Worm (Caenorhabditis elegans) whole organism, late embryonic: ENCODE results near the gene gpa-5.

Source experiments
- K02D7.2 ChIP-seq: sonication (generic microtip); optimal IDR thresholded peaks from 2 replicates; lab custom pipeline; 2017; ENCODE audit warnings: mild to moderate bottlenecking, missing genetic modification characterization, missing compliant biosample characterization
- ahr-1 ChIP-seq: sonication (generic microtip); optimal IDR thresholded peaks from 2 replicates; lab custom pipeline; 2016; ENCODE audit warnings: missing genetic modification characterization, missing compliant biosample characterization
- ama-1 ChIP-seq: fragments of 150-350 bp; optimal IDR thresholded peaks from 2 replicates; lab custom pipeline; 2014
- ceh-19 ChIP-seq: fragments of 200-800 bp; sonication (Bioruptor generic); optimal IDR thresholded peaks from 2 replicates; lab custom pipeline; 2018; ENCODE audit warnings: mild to moderate bottlenecking, missing genetic modification characterization, missing compliant biosample characterization
- ceh-2 ChIP-seq: sonication (generic microtip); optimal IDR thresholded peaks from 2 replicates; lab custom pipeline; 2016; ENCODE audit warnings: missing genotype, missing genetic modification characterization, missing compliant biosample characterization
- ceh-24 ChIP-seq: sonication (generic microtip); optimal IDR thresholded peaks from 2 replicates; lab custom pipeline; 2016; ENCODE audit warnings: mild to moderate bottlenecking, missing genetic modification characterization, missing compliant biosample characterization
- ceh-30 ChIP-seq: fragments of 150-350 bp; optimal IDR thresholded peaks from 2 replicates; lab custom pipeline; 2014; ENCODE audit warnings: missing biosample characterization, missing genetic modification characterization
- ceh-34 ChIP-seq: sonication (generic microtip); optimal IDR thresholded peaks from 2 replicates; lab custom pipeline; 2016; ENCODE audit warnings: mild to moderate bottlenecking, missing genetic modification characterization, missing compliant biosample characterization
- ceh-48 ChIP-seq: sonication (generic microtip); optimal IDR thresholded peaks from 2 replicates; lab custom pipeline; 2016; ENCODE audit warnings: missing genetic modification characterization, inconsistent platforms, missing compliant biosample characterization
- ceh-9 ChIP-seq: sonication (generic microtip); optimal IDR thresholded peaks from 2 replicates; lab custom pipeline; 2016; ENCODE audit warnings: mild to moderate bottlenecking, missing genetic modification characterization, inconsistent platforms, missing compliant biosample characterization
- elt-2 ChIP-seq: sonication (generic microtip); optimal IDR thresholded peaks from 2 replicates; lab custom pipeline; 2016; ENCODE audit warnings: missing genetic modification reagents, missing genetic modification characterization, missing compliant biosample characterization
- elt-4 ChIP-seq: sonication (generic microtip); optimal IDR thresholded peaks from 2 replicates; lab custom pipeline; 2016; ENCODE audit warnings: missing genetic modification characterization, missing compliant biosample characterization
- ets-4 ChIP-seq: sonication (generic microtip); optimal IDR thresholded peaks from 2 replicates; lab custom pipeline; 2016; ENCODE audit warnings: missing genetic modification characterization, missing compliant biosample characterization
- fkh-6 ChIP-seq: sonication (generic microtip); optimal IDR thresholded peaks from 2 replicates; lab custom pipeline; 2016; ENCODE audit warnings: missing genetic modification characterization, missing compliant biosample characterization
- gmeb-2 ChIP-seq: sonication (generic microtip); optimal IDR thresholded peaks from 2 replicates; lab custom pipeline; 2016; ENCODE audit warnings: missing genetic modification characterization, inconsistent platforms, missing compliant biosample characterization
- hlh-15 ChIP-seq: sonication (generic microtip); optimal IDR thresholded peaks from 2 replicates; lab custom pipeline; 2016; ENCODE audit warnings: missing genetic modification characterization, missing compliant biosample characterization
- hlh-30 ChIP-seq: sonication (generic microtip); optimal IDR thresholded peaks from 2 replicates; lab custom pipeline; 2017; ENCODE audit warnings: antibody characterized with exemption, missing genetic modification characterization, missing compliant biosample characterization; ENCODE audit not compliant: insufficient read depth
- hlh-6 ChIP-seq: sonication (generic microtip); optimal IDR thresholded peaks from 2 replicates; lab custom pipeline; 2016; ENCODE audit warnings: missing genotype, missing genetic modification characterization, missing compliant biosample characterization
- lim-6 ChIP-seq: sonication (generic microtip); optimal IDR thresholded peaks from 2 replicates; lab custom pipeline; 2016; ENCODE audit warnings: missing genetic modification characterization, missing compliant biosample characterization
- madf-2 ChIP-seq: sonication (generic microtip); optimal IDR thresholded peaks from 2 replicates; lab custom pipeline; 2017; ENCODE audit warnings: missing genetic modification characterization, missing compliant biosample characterization
- mec-3 ChIP-seq: sonication (generic microtip); optimal IDR thresholded peaks from 2 replicates; lab custom pipeline; 2016; ENCODE audit warnings: borderline replicate concordance, missing genetic modification characterization, missing compliant biosample characterization
- npax-4 ChIP-seq: sonication (generic microtip); optimal IDR thresholded peaks from 2 replicates; lab custom pipeline; 2016; ENCODE audit warnings: missing genetic modification characterization, missing compliant biosample characterization
- odd-2 ChIP-seq: sonication (generic microtip); optimal IDR thresholded peaks from 2 replicates; lab custom pipeline; 2017; ENCODE audit warnings: antibody characterized with exemption, mild to moderate bottlenecking, missing genetic modification characterization, missing compliant biosample characterization
- pag-3 ChIP-seq: sonication (generic microtip); optimal IDR thresholded peaks from 2 replicates; lab custom pipeline; 2016; ENCODE audit warnings: missing compliant biosample characterization, missing genetic modification characterization, borderline replicate concordance
- pat-9 ChIP-seq: fragments of 200-800 bp; sonication (Bioruptor generic); optimal IDR thresholded peaks from 2 replicates; lab custom pipeline; 2018; ENCODE audit warnings: mild to moderate bottlenecking, missing genetic modification characterization, moderate library complexity, missing compliant biosample characterization
- pha-2 ChIP-seq: sonication (generic microtip); optimal IDR thresholded peaks from 2 replicates; lab custom pipeline; 2017; ENCODE audit warnings: mild to moderate bottlenecking, missing genetic modification characterization, missing compliant biosample characterization
- pha-4 ChIP-seq: fragments of 150-350 bp; optimal IDR thresholded peaks from 2 replicates; lab custom pipeline; 2018; ENCODE audit warnings: missing biosample characterization, missing genetic modification reagents, missing genetic modification characterization
- pqm-1 ChIP-seq: sonication (generic microtip); optimal IDR thresholded peaks from 2 replicates; lab custom pipeline; 2016; ENCODE audit warnings: missing genetic modification characterization, missing compliant biosample characterization
- pros-1 ChIP-seq: fragments of 150-350 bp; optimal IDR thresholded peaks from 2 replicates; lab custom pipeline; 2014; ENCODE audit warnings: missing biosample characterization, missing genetic modification reagents, missing genetic modification characterization
- ref-2 ChIP-seq: sonication (generic microtip); optimal IDR thresholded peaks from 2 replicates; lab custom pipeline; 2016; ENCODE audit warnings: missing genetic modification characterization, missing compliant biosample characterization
- sox-2 ChIP-seq: fragments of 200-800 bp; sonication (Bioruptor generic); IDR thresholded peaks from 2 replicates; pipeline ENCODE4 v1.3.6; 2022; ENCODE audit warnings: missing genetic modification reagents, missing genetic modification characterization, missing compliant biosample characterization
- sox-4 ChIP-seq: sonication (generic microtip); optimal IDR thresholded peaks from 2 replicates; lab custom pipeline; 2017; ENCODE audit warnings: mild to moderate bottlenecking, missing genetic modification characterization, inconsistent platforms, missing compliant biosample characterization
- syd-9 ChIP-seq: sonication (generic microtip); optimal IDR thresholded peaks from 2 replicates; lab custom pipeline; 2016; ENCODE audit warnings: mild to moderate bottlenecking, missing genetic modification characterization, moderate library complexity, missing compliant biosample characterization
- tbx-2 ChIP-seq: sonication (generic microtip); optimal IDR thresholded peaks from 2 replicates; lab custom pipeline; 2016; ENCODE audit warnings: missing genetic modification characterization, missing compliant biosample characterization
- unc-3 ChIP-seq, 2 experiments: fragments of 200-800 bp in 1 of 2; sonication (Bioruptor generic) in 1 of 2; sonication (generic microtip) in 1 of 2; conservative IDR thresholded peaks in 1 of 2; optimal IDR thresholded peaks in 1 of 2; 2 replicates each; pipeline versions ENCODE4 v1.3.6 to Lab custom; 2016 to 2022; ENCODE audit warnings: missing compliant biosample characterization in 2 of 2, missing genetic modification characterization in 2 of 2, missing genetic modification reagents in 1 of 2
- unc-42 ChIP-seq: sonication (generic microtip); optimal IDR thresholded peaks from 2 replicates; lab custom pipeline; 2016; ENCODE audit warnings: missing genotype, missing genetic modification characterization, missing compliant biosample characterization
- unc-55 ChIP-seq: sonication (generic microtip); optimal IDR thresholded peaks from 2 replicates; lab custom pipeline; 2017; ENCODE audit warnings: missing biosample characterization, missing genetic modification reagents, missing genetic modification characterization
- unc-86 ChIP-seq: sonication (generic microtip); optimal IDR thresholded peaks from 2 replicates; lab custom pipeline; 2016; ENCODE audit warnings: missing genetic modification characterization, missing compliant biosample characterization
- zip-5 ChIP-seq: sonication (generic microtip); optimal IDR thresholded peaks from 2 replicates; lab custom pipeline; 2016; ENCODE audit warnings: missing genetic modification characterization, missing compliant biosample characterization
- ztf-16 ChIP-seq: sonication (generic microtip); optimal IDR thresholded peaks from 2 replicates; lab custom pipeline; 2017; ENCODE audit warnings: missing genetic modification characterization, missing compliant biosample characterization

Gene gpa-5

DNA sequence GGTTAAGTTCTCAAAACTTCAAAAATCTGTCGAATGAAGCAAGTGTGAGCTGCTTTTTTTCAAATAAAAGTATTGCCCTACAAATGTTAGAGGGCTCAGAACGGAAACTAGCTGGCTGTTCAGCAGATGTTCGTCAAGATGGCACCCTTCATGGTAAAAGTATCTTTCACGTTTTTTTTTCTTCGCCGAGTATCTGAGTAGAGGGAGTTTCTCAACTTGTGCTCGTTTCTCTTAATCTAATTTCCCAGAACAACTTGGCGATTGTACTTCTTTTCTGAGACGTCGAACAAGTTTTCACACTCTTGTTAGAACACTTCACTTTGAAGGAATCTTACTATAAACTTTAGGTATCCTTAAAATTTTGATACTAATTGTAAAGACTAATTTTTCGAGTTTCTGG lies 33.1 kb downstream of the gpa-5 start:
- TF ChIP-seq hlh-6 (tag; lab: Kevin White, UChicago), result no peak
- peak; percentile 24 for TF ChIP-seq unc-42 (tag; lab: Kevin White, UChicago)

DNA sequence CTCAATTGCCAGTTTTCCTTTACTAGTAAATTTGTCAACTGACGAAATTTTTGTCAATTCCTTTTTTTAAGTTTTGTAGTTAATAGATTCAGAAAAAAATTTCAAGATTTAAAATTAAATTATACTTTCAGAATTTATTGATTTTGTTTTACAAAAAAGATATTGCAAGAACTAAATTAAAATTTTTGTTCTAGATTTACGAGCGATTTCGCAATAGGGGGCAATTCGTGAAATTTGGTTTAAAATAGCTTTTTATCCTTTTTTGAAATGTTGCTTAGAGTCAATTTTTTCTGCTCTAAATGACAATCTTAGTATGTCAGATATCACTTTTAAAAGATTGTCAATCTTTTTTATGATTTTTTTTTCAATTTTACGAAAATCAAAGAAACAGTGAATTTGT lies 35.4 kb downstream of the gpa-5 start:
- TF ChIP-seq pros-1 (tag; lab: Kevin White, UChicago) (no peak), tbx-2 (tag; lab: Kevin White, UChicago) (no peak), npax-4 (tag; lab: Kevin White, UChicago) (no peak), unc-42 (tag; lab: Kevin White, UChicago) (no peak), unc-3 (GFP tag; conservative IDR thresholded peaks at IDR 0.05; lab: Robert Waterston, UW) (no peak), unc-3 (tag; optimal IDR thresholded peaks at IDR 0.05; lab: Kevin White, UChicago) (no peak), zip-5 (tag; lab: Kevin White, UChicago) (no peak), elt-2 (tag; lab: Kevin White, UChicago) (no peak), mec-3 (tag; lab: Kevin White, UChicago) (no peak), ceh-9 (tag; lab: Kevin White, UChicago) (no peak), hlh-30 (tag; lab: Kevin White, UChicago) (no peak), pha-2 (tag; lab: Kevin White, UChicago) (no peak), ama-1 (no peak)

DNA sequence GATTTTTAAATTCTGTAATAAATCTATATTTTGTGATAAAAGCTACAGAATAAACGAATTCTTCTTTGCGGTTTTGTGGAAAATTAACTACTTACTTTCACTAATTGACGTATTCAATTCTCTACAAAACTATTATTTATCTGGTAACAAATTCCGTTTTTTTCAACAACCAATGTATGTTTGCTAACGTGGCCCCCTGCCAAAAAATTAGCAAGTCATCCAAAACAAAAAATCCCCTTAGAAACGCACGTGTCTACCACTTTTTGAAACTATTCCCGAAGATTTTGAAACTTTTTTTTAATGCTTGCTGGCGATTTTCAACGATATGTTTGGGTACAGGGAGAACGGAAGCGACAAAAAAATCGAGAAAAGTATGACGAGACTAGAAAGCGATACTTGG lies 35.9 kb downstream of the gpa-5 start, which contains the start of gene F49H12.2:
Gene F49H12.2 (plus strand): TSS at position 301 of the 400 bp plus-strand sequence.
- TF ChIP-seq tbx-2 (tag; lab: Kevin White, UChicago) (no peak), ahr-1 (no peak), sox-4 (tag; lab: Kevin White, UChicago) (no peak), sox-2 (GFP tag; lab: Robert Waterston, UW) (no peak), ref-2 (tag; lab: Kevin White, UChicago) (no peak), ceh-48 (no peak), ceh-19 (GFP tag; lab: Kevin White, UChicago) (no peak), madf-2 (no peak), ets-4 (tag; lab: Kevin White, UChicago) (no peak), pha-2 (tag; lab: Kevin White, UChicago) (no peak), odd-2 (tag; lab: Kevin White, UChicago) (no peak), elt-4 (tag; lab: Kevin White, UChicago) (no peak), hlh-30 (tag; lab: Kevin White, UChicago) (no peak), gmeb-2 (tag; lab: Kevin White, UChicago) (no peak), ceh-9 (tag; lab: Kevin White, UChicago) (no peak), pqm-1 (tag; lab: Kevin White, UChicago) (no peak), hlh-15 (tag; lab: Kevin White, UChicago) (no peak), unc-55 (GFP tag; lab: Kevin White, UChicago) (no peak)

DNA sequence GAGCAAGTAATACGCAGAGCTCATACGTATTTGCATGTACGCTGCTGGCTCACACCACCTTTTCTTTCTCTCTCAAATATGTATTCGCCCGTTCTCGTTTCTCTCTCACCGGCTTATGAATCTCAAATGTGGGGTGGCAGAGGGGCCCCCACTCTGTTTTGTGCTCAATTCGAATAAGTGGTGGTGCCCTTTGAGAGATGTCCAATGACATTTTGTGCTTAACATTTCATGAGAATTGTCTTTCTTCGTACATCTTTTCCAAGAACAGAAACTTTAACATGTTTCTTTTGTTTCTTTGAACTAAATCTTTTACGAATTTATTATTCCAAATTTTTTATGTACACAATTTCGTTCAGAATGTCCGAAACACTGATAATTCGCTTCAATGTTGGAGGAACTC lies 36.8 kb downstream of the gpa-5 start, which contains the start of gene F49H12.3:
Gene F49H12.3 (plus strand): TSS at position 357 of the 400 bp plus-strand sequence.
- TF ChIP-seq ceh-24 (no peak), ref-2 (tag; lab: Kevin White, UChicago) (no peak), ceh-34 (no peak), fkh-6 (no peak), unc-86 (no peak), elt-2 (tag; lab: Kevin White, UChicago) (no peak)

DNA sequence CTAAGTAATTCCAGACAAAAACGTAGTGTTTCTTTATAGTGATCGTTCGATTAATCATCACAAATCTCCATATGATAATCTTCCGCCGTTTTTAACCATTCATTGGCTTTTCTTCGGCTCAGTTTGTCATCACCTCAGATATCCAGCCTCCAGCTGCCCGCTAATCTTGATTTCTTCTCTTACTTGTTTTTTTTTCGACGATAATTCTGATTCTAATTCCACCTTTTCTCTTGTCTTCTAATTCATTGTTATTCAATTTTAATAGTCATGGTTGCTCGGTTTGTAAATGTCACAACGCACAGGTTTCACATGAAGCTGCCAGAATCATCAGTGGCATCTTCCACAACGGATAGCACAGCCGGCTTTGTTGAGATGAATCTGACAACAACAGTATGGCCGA lies 41.3 kb downstream of the gpa-5 start, which contains the start of gene F49H12.4:
Gene F49H12.4 (plus strand): TSS at position 301 of the 400 bp plus-strand sequence.
- no peak for TF ChIP-seq unc-86
- no peak for TF ChIP-seq ceh-30 (tag; lab: Kevin White, UChicago)
- no peak for TF ChIP-seq ztf-16 (tag; lab: Kevin White, UChicago)
- TF ChIP-seq syd-9 (tag; lab: Kevin White, UChicago), result no peak
- TF ChIP-seq pha-4 (tag; lab: Kevin White, UChicago), result no peak
- no peak for TF ChIP-seq lim-6 (tag; lab: Kevin White, UChicago)
- TF ChIP-seq mec-3 (tag; lab: Kevin White, UChicago), result no peak
- TF ChIP-seq pqm-1 (tag; lab: Kevin White, UChicago), result no peak
- TF ChIP-seq ama-1, result no peak
- TF ChIP-seq pat-9 (tag; lab: Kevin White, UChicago), result no peak
- TF ChIP-seq ceh-2 (tag; lab: Kevin White, UChicago), result no peak
- no peak for TF ChIP-seq pag-3 (tag; lab: Kevin White, UChicago)
- no peak for TF ChIP-seq ceh-24
- no peak for TF ChIP-seq ref-2 (tag; lab: Kevin White, UChicago)
- TF ChIP-seq sox-4 (tag; lab: Kevin White, UChicago), result no peak
- no peak for TF ChIP-seq elt-2 (tag; lab: Kevin White, UChicago)
- no peak for TF ChIP-seq K02D7.2
- TF ChIP-seq pha-2 (tag; lab: Kevin White, UChicago), result no peak
- no peak for TF ChIP-seq unc-3 (GFP tag; conservative IDR thresholded peaks at IDR 0.05; lab: Robert Waterston, UW)
- no peak for TF ChIP-seq unc-3 (tag; optimal IDR thresholded peaks at IDR 0.05; lab: Kevin White, UChicago)
